1 fruit fly cellular context compared by ENCODE assay signal in the genomic region with DNA sequence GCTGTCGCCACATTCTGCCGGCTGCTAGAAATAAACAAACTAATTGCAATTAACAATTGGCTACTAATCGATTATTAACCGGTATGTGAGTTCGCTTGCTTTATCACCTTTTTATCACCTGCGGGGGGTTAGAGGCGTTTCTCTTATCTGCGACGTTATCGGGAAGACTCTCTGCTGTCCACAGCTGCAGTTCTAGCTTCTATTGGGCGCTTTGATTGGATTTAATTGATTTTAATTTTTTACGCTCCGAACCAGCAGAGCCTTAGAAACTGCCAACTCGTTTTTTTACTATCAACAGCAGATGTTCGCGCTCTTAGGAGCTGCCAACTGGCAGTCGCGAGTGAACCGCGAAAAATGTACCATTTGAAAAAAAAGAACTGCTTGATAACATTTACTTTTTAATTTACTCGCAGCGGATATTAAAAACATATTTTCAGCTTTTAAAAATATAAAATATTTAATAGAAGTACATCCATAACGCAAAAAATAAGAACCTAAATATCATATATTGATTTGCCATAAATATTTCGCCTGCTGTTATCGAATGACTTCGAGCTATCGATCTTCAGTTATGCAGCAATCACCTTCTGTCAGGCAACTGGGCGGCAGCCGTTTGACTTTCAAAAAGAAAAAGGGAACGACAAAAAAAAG.
A peak's percentile ranks its signal among the peaks of the same experiment; 100 is the strongest.
TF ChIP-seq lines count a peak whose summit lies in the region.

A gene (minus strand): TSS at position 300 of the 651 bp plus-strand sequence.

TF ChIP-seq in whole organism, embryonic, 481 proteins besides CTCF, POLR2A, EP300 and RAD21 (continued from another document and continues in another):
- TF ChIP-seq CG17802 (tag; optimal IDR thresholded peaks at IDR 0.05; lab: Kevin White, UChicago) (no peak), az2 (GFP tag; optimal IDR thresholded peaks at IDR 0.05; lab: Kevin White, UChicago) (no peak), Ssrp (tag; optimal IDR thresholded peaks at IDR 0.05; lab: Kevin White, UChicago) (no peak), CG2116 (GFP tag; optimal IDR thresholded peaks at IDR 0.05; lab: Kevin White, UChicago) (peak; percentile 78), B-H2 (GFP tag; optimal IDR thresholded peaks at IDR 0.05; lab: Kevin White, UChicago) (no peak), pita (GFP tag; optimal IDR thresholded peaks at IDR 0.05; lab: Kevin White, UChicago) (no peak), kni (GFP tag; optimal IDR thresholded peaks at IDR 0.05; lab: Kevin White, UChicago) (no peak), unpg (GFP tag; optimal IDR thresholded peaks at IDR 0.05; lab: Kevin White, UChicago) (no peak), Xrp1 (GFP tag; IDR thresholded peaks at IDR 0.05; lab: Robert Waterston, UW) (no peak), D19B (GFP tag; optimal IDR thresholded peaks at IDR 0.05; lab: Kevin White, UChicago) (no peak), Trl (optimal IDR thresholded peaks at IDR 0.05; lab: Kevin White, UChicago) (no peak), Trl (GFP tag; optimal IDR thresholded peaks at IDR 0.05; lab: Kevin White, UChicago) (no peak), zen (tag; optimal IDR thresholded peaks at IDR 0.05; lab: Kevin White, UChicago) (peak; percentile 4), CG10654 (GFP tag; optimal IDR thresholded peaks at IDR 0.05; lab: Kevin White, UChicago) (no peak), nerfin-1 (tag; optimal IDR thresholded peaks at IDR 0.05; lab: Kevin White, UChicago) (no peak), CG42726 (GFP tag; IDR thresholded peaks at IDR 0.05; lab: Robert Waterston, UW; ENCODE audit: partially characterized antibody) (no peak), B-H1 (GFP tag; IDR thresholded peaks at IDR 0.05; lab: Robert Waterston, UW) (no peak), CG2129 (GFP tag; IDR thresholded peaks at IDR 0.05; lab: Robert Waterston, UW; ENCODE audit: partially characterized antibody) (no peak), CG9817 (tag; optimal IDR thresholded peaks at IDR 0.05; lab: Kevin White, UChicago) (no peak), CG14441 (GFP tag; IDR thresholded peaks at IDR 0.05; lab: Robert Waterston, UW) (no peak), slou (GFP tag; optimal IDR thresholded peaks at IDR 0.05; lab: Kevin White, UChicago) (no peak), grau (tag; optimal IDR thresholded peaks at IDR 0.05; lab: Kevin White, UChicago) (no peak), NfI (GFP tag; optimal IDR thresholded peaks at IDR 0.05; lab: Kevin White, UChicago) (no peak), CG12942 (GFP tag; optimal IDR thresholded peaks at IDR 0.05; lab: Kevin White, UChicago) (no peak), Elba2 (GFP tag; optimal IDR thresholded peaks at IDR 0.05; lab: Kevin White, UChicago) (no peak), bcd (GFP tag; optimal IDR thresholded peaks at IDR 0.05; lab: Kevin White, UChicago) (no peak), Nf-YB (GFP tag; optimal IDR thresholded peaks at IDR 0.05; lab: Kevin White, UChicago) (no peak), Dad (GFP tag; optimal IDR thresholded peaks at IDR 0.05; lab: Kevin White, UChicago) (no peak), CG18262 (tag; optimal IDR thresholded peaks at IDR 0.05; lab: Kevin White, UChicago) (no peak), CG6813 (GFP tag; optimal IDR thresholded peaks at IDR 0.05; lab: Kevin White, UChicago) (no peak), pb (GFP tag; optimal IDR thresholded peaks at IDR 0.05; lab: Kevin White, UChicago) (no peak), Nf-YA (GFP tag; IDR thresholded peaks at IDR 0.05; lab: Robert Waterston, UW) (no peak), fd3F (GFP tag; optimal IDR thresholded peaks at IDR 0.05; lab: Kevin White, UChicago) (no peak), h (optimal IDR thresholded peaks at IDR 0.05; lab: Kevin White, UChicago) (no peak), ken (GFP tag; IDR thresholded peaks at IDR 0.05; lab: Robert Waterston, UW) (no peak), CG18476 (GFP tag; optimal IDR thresholded peaks at IDR 0.05; lab: Kevin White, UChicago) (no peak), CG43689 (GFP tag; IDR thresholded peaks at IDR 0.05; lab: Robert Waterston, UW) (no peak), Fer2 (tag; optimal IDR thresholded peaks at IDR 0.05; lab: Kevin White, UChicago) (no peak), sna (GFP tag; IDR thresholded peaks at IDR 0.05; lab: Robert Waterston, UW; ENCODE audit: partially characterized antibody) (no peak; the same call in 1 of the 2 replicates), Rfx (GFP tag; IDR thresholded peaks at IDR 0.05; lab: Robert Waterston, UW) (no peak), bab2 (GFP tag; optimal IDR thresholded peaks at IDR 0.05; lab: Kevin White, UChicago) (no peak), bsh (GFP tag; optimal IDR thresholded peaks at IDR 0.05; lab: Kevin White, UChicago) (no peak), klu (GFP tag; IDR thresholded peaks at IDR 0.05; lab: Robert Waterston, UW) (no peak), CG4404 (GFP tag; IDR thresholded peaks at IDR 0.05; lab: Robert Waterston, UW) (no peak), CG31365 (tag; optimal IDR thresholded peaks at IDR 0.05; lab: Kevin White, UChicago) (peak; percentile 16), CG16779 (GFP tag; IDR thresholded peaks at IDR 0.05; lab: Robert Waterston, UW) (no peak), nerfin-2 (GFP tag; IDR thresholded peaks at IDR 0.05; lab: Robert Waterston, UW; ENCODE audit: partially characterized antibody) (no peak), sima (GFP tag; optimal IDR thresholded peaks at IDR 0.05; lab: Kevin White, UChicago) (no peak), z (GFP tag; IDR thresholded peaks at IDR 0.05; lab: Robert Waterston, UW) (no peak), CG4707 (GFP tag; optimal IDR thresholded peaks at IDR 0.05; lab: Kevin White, UChicago) (no peak), Bdp1 (GFP tag; optimal IDR thresholded peaks at IDR 0.05; lab: Kevin White, UChicago) (no peak), tx (GFP tag; optimal IDR thresholded peaks at IDR 0.05; lab: Kevin White, UChicago) (no peak), CG17612 (GFP tag; IDR thresholded peaks at IDR 0.05; lab: Robert Waterston, UW) (no peak), gro (GFP tag; optimal IDR thresholded peaks at IDR 0.05; lab: Kevin White, UChicago) (no peak), CG1647 (GFP tag; optimal IDR thresholded peaks at IDR 0.05; lab: Kevin White, UChicago) (no peak), ash1 (GFP tag; optimal IDR thresholded peaks at IDR 0.05; lab: Kevin White, UChicago) (no peak), CG30431 (GFP tag; optimal IDR thresholded peaks at IDR 0.05; lab: Kevin White, UChicago) (no peak), luna (GFP tag; optimal IDR thresholded peaks at IDR 0.05; lab: Kevin White, UChicago) (no peak), HHEX (GFP tag; optimal IDR thresholded peaks at IDR 0.05; lab: Kevin White, UChicago) (no peak), CG7987 (GFP tag; optimal IDR thresholded peaks at IDR 0.05; lab: Kevin White, UChicago) (no peak), sisA (GFP tag; IDR thresholded peaks at IDR 0.05; lab: Robert Waterston, UW) (no peak), Dp (GFP tag; optimal IDR thresholded peaks at IDR 0.05; lab: Kevin White, UChicago) (peak; percentile 93), chn (GFP tag; optimal IDR thresholded peaks at IDR 0.05; lab: Kevin White, UChicago) (no peak), CG3847 (GFP tag; IDR thresholded peaks at IDR 0.05; lab: Robert Waterston, UW) (peak; percentile 43; the same call in 1 of the 2 replicates), disco-r (GFP tag; optimal IDR thresholded peaks at IDR 0.05; lab: Kevin White, UChicago) (no peak), ERR (GFP tag; optimal IDR thresholded peaks at IDR 0.05; lab: Kevin White, UChicago) (no peak), CG6791 (GFP tag; IDR thresholded peaks at IDR 0.05; lab: Robert Waterston, UW; ENCODE audit: partially characterized antibody) (0 out of 3 replicates have a peak, but pooled peaks have one; percentile 62), Eip74EF (GFP tag; optimal IDR thresholded peaks at IDR 0.05; lab: Kevin White, UChicago) (no peak), Hand (GFP tag; optimal IDR thresholded peaks at IDR 0.05; lab: Kevin White, UChicago) (no peak), Camta (GFP tag; optimal IDR thresholded peaks at IDR 0.05; lab: Kevin White, UChicago) (no peak), CG14860 (GFP tag; IDR thresholded peaks at IDR 0.05; lab: Robert Waterston, UW; ENCODE audit: partially characterized antibody) (no peak), zf30C (GFP tag; optimal IDR thresholded peaks at IDR 0.05; lab: Kevin White, UChicago) (no peak), Jarid2 (GFP tag; optimal IDR thresholded peaks at IDR 0.05; lab: Kevin White, UChicago) (no peak), Mrtf (GFP tag; IDR thresholded peaks at IDR 0.05; lab: Robert Waterston, UW) (no peak), mld (GFP tag; IDR thresholded peaks at IDR 0.05; lab: Robert Waterston, UW; ENCODE audit: partially characterized antibody) (no peak), schlank (tag; optimal IDR thresholded peaks at IDR 0.05; lab: Kevin White, UChicago) (no peak), CG12219 (GFP tag; optimal IDR thresholded peaks at IDR 0.05; lab: Kevin White, UChicago) (no peak), CG13894 (tag; optimal IDR thresholded peaks at IDR 0.05; lab: Kevin White, UChicago) (no peak), CG10321 (GFP tag; IDR thresholded peaks at IDR 0.05; lab: Robert Waterston, UW) (no peak), NK7.1 (GFP tag; optimal IDR thresholded peaks at IDR 0.05; lab: Kevin White, UChicago) (no peak), CG17912 (GFP tag; optimal IDR thresholded peaks at IDR 0.05; lab: Kevin White, UChicago) (no peak), inv (GFP tag; IDR thresholded peaks at IDR 0.05; lab: Robert Waterston, UW; ENCODE audit: partially characterized antibody) (no peak), tin (GFP tag; optimal IDR thresholded peaks at IDR 0.05; lab: Kevin White, UChicago) (no peak), CG18011 (GFP tag; optimal IDR thresholded peaks at IDR 0.05; lab: Kevin White, UChicago) (peak; percentile 98), CG6254 (GFP tag; optimal IDR thresholded peaks at IDR 0.05; lab: Kevin White, UChicago) (no peak), Dbx (GFP tag; IDR thresholded peaks at IDR 0.05; lab: Robert Waterston, UW) (no peak), CG32532 (GFP tag; IDR thresholded peaks at IDR 0.05; lab: Robert Waterston, UW) (no peak), Meics (GFP tag; optimal IDR thresholded peaks at IDR 0.05; lab: Kevin White, UChicago) (no peak), otp (GFP tag; IDR thresholded peaks at IDR 0.05; lab: Robert Waterston, UW) (no peak), vfl (GFP tag; optimal IDR thresholded peaks at IDR 0.05; lab: Kevin White, UChicago) (no peak), Oaz (GFP tag; IDR thresholded peaks at IDR 0.05; lab: Robert Waterston, UW) (no peak), Vsx1 (GFP tag; optimal IDR thresholded peaks at IDR 0.05; lab: Kevin White, UChicago) (no peak), CG5180 (GFP tag; optimal IDR thresholded peaks at IDR 0.05; lab: Kevin White, UChicago) (no peak), sens-2 (GFP tag; IDR thresholded peaks at IDR 0.05; lab: Robert Waterston, UW) (no peak), CG4730 (GFP tag; IDR thresholded peaks at IDR 0.05; lab: Robert Waterston, UW) (no peak), Side (GFP tag; optimal IDR thresholded peaks at IDR 0.05; lab: Kevin White, UChicago) (no peak), Opbp (GFP tag; IDR thresholded peaks at IDR 0.05; lab: Robert Waterston, UW; ENCODE audit: partially characterized antibody) (peak; percentile 37; the same call in 1 of the 3 replicates), slbo (GFP tag; IDR thresholded peaks at IDR 0.05; lab: Robert Waterston, UW) (no peak), Doc2 (GFP tag; IDR thresholded peaks at IDR 0.05; lab: Robert Waterston, UW) (no peak), CG15601 (tag; optimal IDR thresholded peaks at IDR 0.05; lab: Kevin White, UChicago) (peak; percentile 18), dmrt99B (tag; optimal IDR thresholded peaks at IDR 0.05; lab: Kevin White, UChicago) (no peak), fd96Cb (tag; optimal IDR thresholded peaks at IDR 0.05; lab: Kevin White, UChicago) (no peak), Kr (GFP tag; optimal IDR thresholded peaks at IDR 0.05; lab: Kevin White, UChicago) (no peak), CG3726 (GFP tag; IDR thresholded peaks at IDR 0.05; lab: Robert Waterston, UW) (no peak), crp (GFP tag; optimal IDR thresholded peaks at IDR 0.05; lab: Kevin White, UChicago) (peak in 1 of 2 experiments; percentile 82), CG11696 (GFP tag; IDR thresholded peaks at IDR 0.05; lab: Robert Waterston, UW) (no peak), CG4424 (GFP tag; optimal IDR thresholded peaks at IDR 0.05; lab: Kevin White, UChicago) (peak; percentile 2), CHES-1-like (GFP tag; optimal IDR thresholded peaks at IDR 0.05; lab: Kevin White, UChicago) (no peak), ap (GFP tag; IDR thresholded peaks at IDR 0.05; lab: Robert Waterston, UW) (no peak), tna (GFP tag; IDR thresholded peaks at IDR 0.05; lab: Robert Waterston, UW; ENCODE audit: partially characterized antibody) (peak; percentile 63; the same call in 1 of the 2 replicates), stwl (tag; optimal IDR thresholded peaks at IDR 0.05; lab: Kevin White, UChicago) (peak; percentile 54), ssp (GFP tag; IDR thresholded peaks at IDR 0.05; lab: Robert Waterston, UW) (no peak), Abd-B (GFP tag; optimal IDR thresholded peaks at IDR 0.05; lab: Kevin White, UChicago) (peak; percentile 4), fru (optimal IDR thresholded peaks at IDR 0.05; lab: Kevin White, UChicago) (no peak), CG14014 (GFP tag; IDR thresholded peaks at IDR 0.05; lab: Robert Waterston, UW) (no peak), emc (GFP tag; optimal IDR thresholded peaks at IDR 0.05; lab: Kevin White, UChicago) (no peak), CG9876 (GFP tag; optimal IDR thresholded peaks at IDR 0.05; lab: Kevin White, UChicago) (no peak), CG13287 (GFP tag; IDR thresholded peaks at IDR 0.05; lab: Robert Waterston, UW; ENCODE audit: partially characterized antibody) (peak; percentile 56), CG18599 (GFP tag; optimal IDR thresholded peaks at IDR 0.05; lab: Kevin White, UChicago) (no peak), CG4617 (GFP tag; optimal IDR thresholded peaks at IDR 0.05; lab: Kevin White, UChicago; ENCODE audit: borderline replicate concordance) (peak; percentile 28), Gug (GFP tag; IDR thresholded peaks at IDR 0.05; lab: Robert Waterston, UW) (no peak), vnd (GFP tag; IDR thresholded peaks at IDR 0.05; lab: Robert Waterston, UW; ENCODE audit: partially characterized antibody) (0 out of 3 replicates have a peak, but pooled peaks have one; percentile 40), Atf6 (GFP tag; IDR thresholded peaks at IDR 0.05; lab: Robert Waterston, UW) (no peak), cg (GFP tag; optimal IDR thresholded peaks at IDR 0.05; lab: Kevin White, UChicago) (no peak), oc (tag; optimal IDR thresholded peaks at IDR 0.05; lab: Kevin White, UChicago) (no peak), Rx (GFP tag; IDR thresholded peaks at IDR 0.05; lab: Robert Waterston, UW) (no peak), danr (GFP tag; IDR thresholded peaks at IDR 0.05; lab: Robert Waterston, UW) (no peak), Dip2 (GFP tag; IDR thresholded peaks at IDR 0.05; lab: Robert Waterston, UW) (no peak), CG14667 (GFP tag; IDR thresholded peaks at IDR 0.05; lab: Robert Waterston, UW) (no peak)
